Worm (Caenorhabditis elegans) whole organism, early embryonic: ENCODE results near the gene T14G12.11.

Experiments
- B0310.2 ChIP-seq: sonication (generic microtip); optimal IDR thresholded peaks from 2 replicates; lab custom pipeline; 2016; ENCODE audit warnings: mild to moderate bottlenecking, missing genetic modification characterization, missing compliant biosample characterization
- tbx-11 ChIP-seq: fragments of 200-800 bp; sonication (Bioruptor generic); IDR thresholded peaks from 2 replicates; pipeline ENCODE4 v1.3.6; 2022; ENCODE audit warnings: missing genetic modification characterization, missing compliant biosample characterization

- TF ChIP-seq tbx-11 (GFP tag; lab: Robert Waterston, UW) (no peak), B0310.2 (tag; lab: Kevin White, UChicago) (no peak)
Measured at ce11 chrX:3785111-3785808, 22.9 kb upstream of the T14G12.11 start.
